Fruit fly (Drosophila melanogaster) whole organism, embryonic: ENCODE measurements around the gene Ccdc114.

Experiments
- Ada2b ChIP-seq: fragments of 200-800 bp; sonication (Bioruptor generic); IDR thresholded peaks from 2 replicates; pipeline ENCODE4 v1.3.6; 2022; ENCODE audit warnings: missing biosample characterization, missing genetic modification characterization
- Atf3 ChIP-seq: fragments of 200-800 bp; sonication (Bioruptor generic); optimal IDR thresholded peaks from 3 replicates; lab custom pipeline; 2016; ENCODE audit warnings: missing biosample characterization, missing genetic modification characterization
- CG11560 ChIP-seq: fragments of 200-800 bp; sonication (Bioruptor generic); IDR thresholded peaks from 3 replicates; pipeline ENCODE4 v1.3.6; 2022; ENCODE audit warnings: missing biosample characterization, missing genetic modification characterization
- CG17568 ChIP-seq: fragments of 200-800 bp; sonication (Bioruptor generic); optimal IDR thresholded peaks from 2 replicates; lab custom pipeline; 2018; ENCODE audit warnings: missing biosample characterization, mild to moderate bottlenecking, missing genetic modification characterization, moderate library complexity
- CG1792 ChIP-seq: fragments of 200-800 bp; sonication (Bioruptor generic); optimal IDR thresholded peaks from 2 replicates; lab custom pipeline; 2016; ENCODE audit warnings: missing biosample characterization, missing genetic modification characterization
- CG3163 ChIP-seq: fragments of 200-800 bp; sonication (Bioruptor generic); optimal IDR thresholded peaks from 3 replicates; lab custom pipeline; 2016; ENCODE audit warnings: missing biosample characterization, missing genetic modification characterization
- CG4820 ChIP-seq: fragments of 200-800 bp; sonication (Bioruptor generic); optimal IDR thresholded peaks from 3 replicates; lab custom pipeline; 2016; ENCODE audit warnings: missing biosample characterization, missing genetic modification characterization
- CG4854 ChIP-seq: fragments of 200-800 bp; sonication (Bioruptor generic); optimal IDR thresholded peaks from 2 replicates; lab custom pipeline; 2016; ENCODE audit warnings: missing biosample characterization, missing genetic modification characterization, inconsistent platforms
- CG6175 ChIP-seq: fragments of 200-800 bp; sonication (Bioruptor generic); IDR thresholded peaks from 3 replicates; pipeline ENCODE4 v1.3.6; 2022; ENCODE audit warnings: missing biosample characterization, missing genetic modification characterization
- CG6272 ChIP-seq: fragments of 200-800 bp; sonication (Bioruptor generic); IDR thresholded peaks from 2 replicates; pipeline ENCODE4 v1.3.6; 2022; ENCODE audit warnings: missing biosample characterization, missing genetic modification characterization
- CG6765 ChIP-seq: fragments of 200-800 bp; sonication (Bioruptor generic); optimal IDR thresholded peaks from 3 replicates; lab custom pipeline; 2017; ENCODE audit warnings: missing biosample characterization, mild to moderate bottlenecking, missing genetic modification characterization
- CG7745 ChIP-seq: fragments of 200-800 bp; sonication (Bioruptor generic); optimal IDR thresholded peaks from 2 replicates; lab custom pipeline; 2018; ENCODE audit warnings: missing biosample characterization, mild to moderate bottlenecking, missing genetic modification characterization, moderate library complexity
- Chrac-16 ChIP-seq: fragments of 200-800 bp; sonication (Bioruptor generic); optimal IDR thresholded peaks from 3 replicates; lab custom pipeline; 2016; ENCODE audit warnings: missing biosample characterization, missing genetic modification characterization
- CrebB ChIP-seq: fragments of 200-800 bp; sonication (Bioruptor generic); optimal IDR thresholded peaks from 3 replicates; lab custom pipeline; 2018; ENCODE audit warnings: missing biosample characterization, mild to moderate bottlenecking, missing genetic modification characterization
- Dad ChIP-seq: fragments of 200-800 bp; sonication (Bioruptor generic); optimal IDR thresholded peaks from 3 replicates; lab custom pipeline; 2016; ENCODE audit warnings: missing biosample characterization, missing genetic modification characterization
- Doc3 ChIP-seq: fragments of 200-800 bp; sonication (Bioruptor generic); IDR thresholded peaks from 3 replicates; pipeline ENCODE4 v1.3.6; 2022; ENCODE audit warnings: missing biosample characterization, missing genetic modification characterization; ENCODE audit not compliant: partially characterized antibody
- Dp ChIP-seq: fragments of 200-800 bp; sonication (Bioruptor generic); optimal IDR thresholded peaks from 2 replicates; lab custom pipeline; 2018; ENCODE audit warnings: missing biosample characterization, mild to moderate bottlenecking, missing genetic modification characterization, moderate library complexity
- ERR ChIP-seq: fragments of 200-800 bp; sonication (Bioruptor generic); optimal IDR thresholded peaks from 2 replicates; lab custom pipeline; 2016; ENCODE audit warnings: missing biosample characterization, missing genetic modification characterization
- Elba2 ChIP-seq: fragments of 200-800 bp; sonication (Bioruptor generic); optimal IDR thresholded peaks from 3 replicates; lab custom pipeline; 2016; ENCODE audit warnings: missing biosample characterization, missing genetic modification characterization
- GATAe ChIP-seq: fragments of 200-800 bp; sonication (Bioruptor generic); conservative IDR thresholded peaks from 2 replicates; pipeline ENCODE4 v1.3.6; 2022; ENCODE audit warnings: missing biosample characterization, missing genetic modification characterization
- HLH3B ChIP-seq: fragments of 200-800 bp; sonication (Bioruptor generic); IDR thresholded peaks from 2 replicates; pipeline ENCODE4 v1.3.6; 2022; ENCODE audit warnings: missing biosample characterization, missing genetic modification characterization
- Hr51 ChIP-seq, 2 experiments: fragments of 200-800 bp; sonication (Bioruptor generic); optimal IDR thresholded peaks; 2 replicates in 1 of 2; 3 replicates in 1 of 2; lab custom pipeline; 2016 to 2018; ENCODE audit warnings: missing biosample characterization in 2 of 2, missing genetic modification characterization in 2 of 2, mild to moderate bottlenecking in 1 of 2, moderate library complexity in 1 of 2
- Kr ChIP-seq: fragments of 200-800 bp; sonication (Bioruptor generic); optimal IDR thresholded peaks from 2 replicates; lab custom pipeline; 2017; ENCODE audit warnings: missing biosample characterization, mild to moderate bottlenecking, missing genetic modification characterization
- Lpt ChIP-seq: fragments of >200 bp; optimal IDR thresholded peaks from 2 replicates; lab custom pipeline; 2018; ENCODE audit warnings: missing biosample characterization, missing genetic modification characterization
- Mad ChIP-seq: fragments of 200-800 bp; sonication (Bioruptor generic); optimal IDR thresholded peaks from 2 replicates; lab custom pipeline; 2016; ENCODE audit warnings: missing biosample characterization, missing genetic modification characterization
- NC2α ChIP-seq: fragments of 200-800 bp; sonication (Bioruptor generic); optimal IDR thresholded peaks from 2 replicates; lab custom pipeline; 2016; ENCODE audit warnings: missing biosample characterization, missing genetic modification characterization
- Nf-YB ChIP-seq: fragments of 200-800 bp; sonication (Bioruptor generic); optimal IDR thresholded peaks from 3 replicates; lab custom pipeline; 2019; ENCODE audit warnings: missing biosample characterization, mild to moderate bottlenecking, missing genetic modification characterization, moderate library complexity
- Usf ChIP-seq: fragments of 200-800 bp; sonication (Bioruptor generic); optimal IDR thresholded peaks from 2 replicates; lab custom pipeline; 2017; ENCODE audit warnings: missing genotype, missing biosample characterization, missing genetic modification characterization
- ap ChIP-seq: fragments of 200-800 bp; sonication (Bioruptor generic); IDR thresholded peaks from 2 replicates; pipeline ENCODE4 v1.3.6; 2022; ENCODE audit warnings: missing biosample characterization, missing genetic modification characterization
- bab2 ChIP-seq: fragments of 200-800 bp; sonication (Bioruptor generic); optimal IDR thresholded peaks from 2 replicates; lab custom pipeline; 2016; ENCODE audit warnings: missing biosample characterization, missing genetic modification characterization
- bsh ChIP-seq, 2 experiments: fragments of 200-800 bp; sonication (Bioruptor generic); optimal IDR thresholded peaks; 2 replicates each; lab custom pipeline; 2017 to 2018; ENCODE audit warnings: mild to moderate bottlenecking in 2 of 2, missing biosample characterization in 2 of 2, missing genetic modification characterization in 2 of 2, moderate library complexity in 1 of 2
- cas ChIP-seq: fragments of 200-800 bp; sonication (Bioruptor generic); IDR thresholded peaks from 2 replicates; pipeline ENCODE4 v1.3.6; 2022; ENCODE audit warnings: missing biosample characterization, missing genetic modification characterization
- fd96Cb ChIP-seq: fragments of 200-800 bp; sonication (Bioruptor generic); optimal IDR thresholded peaks from 2 replicates; lab custom pipeline; 2018; ENCODE audit warnings: missing biosample characterization, mild to moderate bottlenecking, missing genetic modification characterization, moderate library complexity
- gem ChIP-seq: fragments of 200-800 bp; sonication (Bioruptor generic); optimal IDR thresholded peaks from 2 replicates; lab custom pipeline; 2019; ENCODE audit warnings: missing biosample characterization, mild to moderate bottlenecking, missing genetic modification characterization, moderate library complexity
- ind ChIP-seq: fragments of 200-800 bp; sonication (Bioruptor generic); optimal IDR thresholded peaks from 3 replicates; lab custom pipeline; 2016; ENCODE audit warnings: missing biosample characterization, missing genetic modification characterization
- insv ChIP-seq, 2 experiments: fragments of 200-800 bp; sonication (Bioruptor generic); optimal IDR thresholded peaks; 3 replicates each; lab custom pipeline; 2016 to 2018; ENCODE audit warnings: missing biosample characterization in 2 of 2, missing genetic modification characterization in 2 of 2
- inv ChIP-seq: fragments of 200-800 bp; sonication (Bioruptor generic); IDR thresholded peaks from 2 replicates; pipeline ENCODE4 v1.3.6; 2022; ENCODE audit warnings: missing biosample characterization, missing genetic modification characterization; ENCODE audit not compliant: partially characterized antibody
- nerfin-2 ChIP-seq: fragments of 200-800 bp; sonication (Bioruptor generic); IDR thresholded peaks from 2 replicates; pipeline ENCODE4 v1.3.6; 2022; ENCODE audit warnings: missing biosample characterization, missing genetic modification characterization; ENCODE audit not compliant: partially characterized antibody
- otp ChIP-seq: fragments of 200-800 bp; sonication (Bioruptor generic); IDR thresholded peaks from 3 replicates; pipeline ENCODE4, ENCODE4 v1.3.6; 2022; ENCODE audit warnings: missing biosample characterization, missing genetic modification characterization
- pzg ChIP-seq: fragments of 200-800 bp; sonication (Bioruptor generic); optimal IDR thresholded peaks from 3 replicates; lab custom pipeline; 2018; ENCODE audit warnings: missing biosample characterization, mild to moderate bottlenecking, missing genetic modification characterization, moderate library complexity
- schlank ChIP-seq: fragments of 200-800 bp; sonication (Bioruptor generic); optimal IDR thresholded peaks from 2 replicates; lab custom pipeline; 2018; ENCODE audit warnings: missing biosample characterization, mild to moderate bottlenecking, missing genetic modification characterization
- sd ChIP-seq: fragments of 200-800 bp; sonication (Bioruptor generic); optimal IDR thresholded peaks from 3 replicates; lab custom pipeline; 2018; ENCODE audit warnings: missing biosample characterization, mild to moderate bottlenecking, missing genetic modification characterization, moderate library complexity
- slou ChIP-seq: fragments of 200-800 bp; sonication (Bioruptor generic); optimal IDR thresholded peaks from 3 replicates; lab custom pipeline; 2016; ENCODE audit warnings: missing biosample characterization, missing genetic modification characterization
- stc ChIP-seq: fragments of 200-800 bp; sonication (Bioruptor generic); IDR thresholded peaks from 2 replicates; pipeline ENCODE4 v1.3.6; 2022; ENCODE audit warnings: missing biosample characterization, missing genetic modification characterization
- tap ChIP-seq: fragments of 200-800 bp; optimal IDR thresholded peaks from 3 replicates; lab custom pipeline; 2019; ENCODE audit warnings: missing biosample characterization, mild to moderate bottlenecking, missing genetic modification characterization, moderate library complexity
- tgo ChIP-seq: fragments of 200-800 bp; sonication (Bioruptor generic); IDR thresholded peaks from 3 replicates; pipeline ENCODE4 v1.3.6; 2022; ENCODE audit warnings: missing biosample characterization, missing genetic modification characterization
- trem ChIP-seq: fragments of 200-800 bp; optimal IDR thresholded peaks from 3 replicates; lab custom pipeline; 2019; ENCODE audit warnings: missing biosample characterization, mild to moderate bottlenecking, missing genetic modification characterization, moderate library complexity
- yki ChIP-seq: fragments of >200 bp; optimal IDR thresholded peaks from 3 replicates; lab custom pipeline; 2018
- zen2 ChIP-seq: fragments of 200-800 bp; sonication (Bioruptor generic); IDR thresholded peaks from 3 replicates; pipeline ENCODE4 v1.3.6; 2022; ENCODE audit warnings: missing biosample characterization, missing genetic modification characterization; ENCODE audit not compliant: partially characterized antibody
- zfh2 ChIP-seq: fragments of 200-800 bp; sonication (Bioruptor generic); optimal IDR thresholded peaks from 2 replicates; lab custom pipeline; 2016; ENCODE audit warnings: missing biosample characterization, missing genetic modification characterization

Gene Ccdc114

DNA sequence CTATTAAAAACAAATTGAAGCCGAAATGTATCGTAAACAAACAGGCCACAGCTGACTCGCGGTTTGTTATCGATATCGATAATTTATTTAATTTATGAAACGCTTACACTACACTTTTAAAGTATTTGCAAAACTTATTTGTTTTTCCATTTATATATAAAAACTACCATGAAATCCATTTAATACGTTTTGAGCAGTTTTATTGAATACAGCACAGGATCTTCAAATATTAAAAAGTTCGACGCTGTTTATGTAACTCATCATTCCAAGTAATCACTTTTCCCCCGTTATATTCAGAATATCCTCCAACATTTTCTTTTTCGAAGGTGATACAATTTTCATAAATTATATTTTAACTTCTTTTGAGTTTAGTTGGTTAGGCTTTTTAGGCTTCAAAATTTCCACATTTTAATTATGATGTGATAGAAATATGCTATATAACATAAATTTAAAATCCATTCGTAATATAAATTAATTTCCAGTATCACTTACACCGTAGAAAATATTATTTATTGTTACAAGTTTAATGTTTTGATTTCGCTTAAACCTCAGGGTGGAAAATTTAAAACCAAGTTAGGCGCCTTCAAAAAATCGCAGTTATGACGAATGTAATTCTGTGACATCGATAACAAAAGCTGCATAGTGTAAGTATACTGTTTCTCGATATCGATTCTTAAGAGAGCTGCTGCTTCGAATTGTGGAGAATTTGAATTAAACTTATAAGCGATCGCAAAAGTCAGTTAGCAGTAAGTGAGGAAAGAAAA lies 22.6 kb upstream of the Ccdc114 start, which contains the start of the genes CG10324 and CCT3 (continued):
- TF ChIP-seq Dad (no peak), Dp (GFP tag; lab: Kevin White, UChicago) (peak; percentile 79), ERR (GFP tag; lab: Kevin White, UChicago) (no peak), insv (GFP tag; optimal IDR thresholded peaks at IDR 0.05; lab: Kevin White, UChicago) (peak in 1 of 2 experiments; percentile 37), Hr51 (GFP tag; optimal IDR thresholded peaks at IDR 0.05; lab: Kevin White, UChicago) (no peak), CG4854 (GFP tag; lab: Kevin White, UChicago) (peak; percentile 43), fd96Cb (tag; lab: Kevin White, UChicago) (peak; percentile 70), GATAe (GFP tag; lab: Robert Waterston, UW) (no peak), nerfin-2 (GFP tag; lab: Robert Waterston, UW) (0 out of 2 replicates have a peak, but pooled peaks have one; percentile 46), slou (GFP tag; lab: Kevin White, UChicago) (peak; percentile 25), otp (GFP tag; lab: Robert Waterston, UW) (no peak), pzg (GFP tag; lab: Kevin White, UChicago) (peak; percentile 37), CG4820 (GFP tag; lab: Kevin White, UChicago) (peak; percentile 51), Lpt (GFP tag; lab: Kevin White, UChicago) (no peak), stc (GFP tag; lab: Robert Waterston, UW) (0 out of 2 replicates have a peak, but pooled peaks have one; percentile 38), gem (tag; lab: Kevin White, UChicago) (peak; percentile 85), bab2 (GFP tag; lab: Kevin White, UChicago) (peak; percentile 56), Doc3 (GFP tag; lab: Robert Waterston, UW) (peak; percentile 62), CG6765 (GFP tag; lab: Kevin White, UChicago) (peak; percentile 71), inv (peak; percentile 56), bsh (GFP tag; optimal IDR thresholded peaks at IDR 0.05; lab: Kevin White, UChicago) (peak in 1 of 2 experiments; percentile 67), Nf-YB (GFP tag; lab: Kevin White, UChicago) (peak; percentile 42), zfh2 (GFP tag; lab: Kevin White, UChicago) (peak; percentile 42), ap (GFP tag; lab: Robert Waterston, UW) (peak; percentile 58), trem (peak; percentile 46), Usf (peak; percentile 9), CG1792 (GFP tag; lab: Kevin White, UChicago) (peak; percentile 9), sd (tag; lab: Kevin White, UChicago) (no peak), Ada2b (GFP tag; lab: Robert Waterston, UW) (peak; percentile 48), cas (GFP tag; lab: Robert Waterston, UW) (no peak), CG11560 (tag; lab: Robert Waterston, UW) (no peak), Elba2 (GFP tag; lab: Kevin White, UChicago) (no peak), zen2 (peak; percentile 49; the same call in 1 of the 3 replicates), Atf3 (GFP tag; lab: Kevin White, UChicago) (peak; percentile 22), CG6175 (GFP tag; lab: Robert Waterston, UW) (no peak), yki (lab: Kevin White, UChicago) (no peak), tap (tag; lab: Kevin White, UChicago) (no peak), NC2α (no peak), CG6272 (GFP tag; lab: Robert Waterston, UW) (no peak), tgo (GFP tag; lab: Robert Waterston, UW) (peak; percentile 47; the same call in 1 of the 3 replicates), Kr (GFP tag; lab: Kevin White, UChicago) (no peak), CG17568 (no peak), CG7745 (tag; lab: Kevin White, UChicago) (no peak), Chrac-16 (GFP tag; lab: Kevin White, UChicago) (peak; percentile 52), schlank (tag; lab: Kevin White, UChicago) (peak; percentile 8), CG3163 (GFP tag; lab: Kevin White, UChicago) (no peak), ind (GFP tag; lab: Kevin White, UChicago) (peak; percentile 59), Mad (GFP tag; lab: Kevin White, UChicago) (peak; percentile 60), CrebB (tag; lab: Kevin White, UChicago) (peak; percentile 19), HLH3B (GFP tag; lab: Robert Waterston, UW) (peak; percentile 63)
